Worm (Caenorhabditis elegans): ENCODE results near the gene F26F2.8.
"Not testable (repeated sequence)": the region's sequence is repeated elsewhere in the genome, so short reads cannot be mapped to it uniquely, and the experiment has no call there.

F26F2.8 gene

DNA sequence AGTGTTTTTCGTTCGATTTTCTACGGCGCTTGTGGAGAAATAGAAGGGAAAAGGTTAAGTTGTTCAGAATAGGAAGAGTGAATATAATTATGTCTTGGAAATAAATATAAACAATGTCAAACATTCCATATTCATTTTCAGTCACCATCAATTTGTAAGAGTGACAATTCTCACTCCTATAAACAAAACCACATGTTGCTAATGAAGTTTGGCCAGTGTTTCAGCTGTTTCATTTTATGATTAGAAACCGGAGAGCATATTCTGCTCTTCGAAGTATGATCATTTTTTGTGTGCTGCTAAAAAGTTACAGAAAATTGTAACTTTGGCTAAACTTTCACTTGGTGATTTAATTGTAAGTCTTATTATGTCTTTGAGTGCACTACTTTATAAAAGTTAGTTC lies 24.2 kb upstream of the F26F2.8 start, which contains the start of gene Y38H6C.21:
Y38H6C.21 (minus strand) TSS at position 148 of the 400 bp plus-strand sequence.
- no peak for TF ChIP-seq aly-2 (tag; optimal IDR thresholded peaks at IDR 0.05)
- TF ChIP-seq unc-55 (GFP tag; optimal IDR thresholded peaks at IDR 0.05), result no peak
- no peak for TF ChIP-seq snpc-4 (tag; optimal IDR thresholded peaks at IDR 0.05)
- no peak for TF ChIP-seq lsy-2 (tag; optimal IDR thresholded peaks at IDR 0.05)
- no peak for TF ChIP-seq ztf-1 (GFP tag; conservative IDR thresholded peaks at IDR 0.05)
- no peak for TF ChIP-seq lin-11 (tag; optimal IDR thresholded peaks at IDR 0.05)

DNA sequence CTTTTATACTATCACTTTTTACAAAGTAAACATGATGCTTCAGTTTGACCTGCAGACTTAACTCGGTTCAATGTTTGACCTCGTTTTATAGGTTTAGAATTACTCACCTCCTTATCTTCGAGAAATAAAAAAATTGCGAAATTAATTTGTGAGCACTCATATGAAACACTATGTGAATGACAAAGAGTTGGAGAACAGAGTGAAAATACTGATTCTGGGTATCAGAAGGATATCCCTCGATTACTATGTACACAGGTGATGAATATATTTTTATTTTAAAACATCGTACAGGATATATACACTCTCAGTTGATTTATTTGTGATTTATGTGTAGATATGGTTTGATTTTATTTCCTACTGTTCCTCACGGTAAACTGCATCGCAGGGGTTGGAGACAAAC lies 23.1 kb upstream of the F26F2.8 start, which contains the start of gene Y38H6C.23:
Y38H6C.23 (minus strand) TSS at position 101 of the 400 bp plus-strand sequence.
- TF ChIP-seq lin-13 (GFP tag; optimal IDR thresholded peaks at IDR 0.05) (no peak), sma-9 (GFP tag; optimal IDR thresholded peaks at IDR 0.05) (no peak), sma-9 (tag; optimal IDR thresholded peaks at IDR 0.05) (no peak), ztf-11 (tag; optimal IDR thresholded peaks at IDR 0.05) (no peak), crh-2 (tag; optimal IDR thresholded peaks at IDR 0.05) (no peak), aly-2 (tag; optimal IDR thresholded peaks at IDR 0.05) (no peak), gmeb-1 (tag; optimal IDR thresholded peaks at IDR 0.05) (no peak), ztf-4 (tag; optimal IDR thresholded peaks at IDR 0.05) (no peak), sem-4 (tag; optimal IDR thresholded peaks at IDR 0.05) (no peak), egl-27 (tag; optimal IDR thresholded peaks at IDR 0.05) (no peak), elt-1 (tag; optimal IDR thresholded peaks at IDR 0.05) (no peak), nhr-10 (tag; optimal IDR thresholded peaks at IDR 0.05) (no peak), C34F6.9 (tag; optimal IDR thresholded peaks at IDR 0.05) (no peak), mab-5 (tag; optimal IDR thresholded peaks at IDR 0.05) (no peak)

DNA sequence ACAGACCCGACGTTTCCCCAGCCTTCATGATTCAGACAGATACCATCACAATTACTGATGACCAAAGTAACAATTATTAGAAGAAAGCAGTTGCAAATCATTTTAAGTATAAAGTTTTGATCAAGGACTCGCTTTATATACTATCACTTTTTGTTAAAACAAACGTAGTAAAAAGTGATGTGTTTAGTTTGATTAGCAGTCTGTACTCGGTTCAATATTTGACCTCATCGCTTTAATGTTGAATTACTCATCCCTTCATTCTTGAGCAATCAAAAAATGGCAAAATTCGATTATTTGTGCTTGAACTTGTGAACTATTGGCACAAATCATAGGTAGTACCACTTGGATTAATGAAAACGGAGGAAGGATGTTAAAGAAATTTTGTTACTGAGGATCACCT lies 21.1 kb upstream of the F26F2.8 start, which contains the start of gene abf-4:
abf-4 (minus strand) TSS at position 101 of the 400 bp plus-strand sequence.
- TF ChIP-seq skn-1 (tag; optimal IDR thresholded peaks at IDR 0.05) (no peak), sma-3 (GFP tag; optimal IDR thresholded peaks at IDR 0.05) (no peak), nhr-12 (tag; optimal IDR thresholded peaks at IDR 0.05) (no peak), R02D3.7 (tag; optimal IDR thresholded peaks at IDR 0.05) (no peak), mbf-1 (tag; optimal IDR thresholded peaks at IDR 0.05) (no peak), sma-9 (GFP tag; optimal IDR thresholded peaks at IDR 0.05) (no peak), sma-9 (tag; optimal IDR thresholded peaks at IDR 0.05) (no peak), peb-1 (tag; optimal IDR thresholded peaks at IDR 0.05) (no peak), lin-11 (tag; optimal IDR thresholded peaks at IDR 0.05) (no peak), C34F6.9 (tag; optimal IDR thresholded peaks at IDR 0.05) (no peak), lin-39 (tag; optimal IDR thresholded peaks at IDR 0.05) (no peak), unc-55 (GFP tag; optimal IDR thresholded peaks at IDR 0.05) (no peak), ztf-4 (tag; optimal IDR thresholded peaks at IDR 0.05) (no peak)

DNA sequence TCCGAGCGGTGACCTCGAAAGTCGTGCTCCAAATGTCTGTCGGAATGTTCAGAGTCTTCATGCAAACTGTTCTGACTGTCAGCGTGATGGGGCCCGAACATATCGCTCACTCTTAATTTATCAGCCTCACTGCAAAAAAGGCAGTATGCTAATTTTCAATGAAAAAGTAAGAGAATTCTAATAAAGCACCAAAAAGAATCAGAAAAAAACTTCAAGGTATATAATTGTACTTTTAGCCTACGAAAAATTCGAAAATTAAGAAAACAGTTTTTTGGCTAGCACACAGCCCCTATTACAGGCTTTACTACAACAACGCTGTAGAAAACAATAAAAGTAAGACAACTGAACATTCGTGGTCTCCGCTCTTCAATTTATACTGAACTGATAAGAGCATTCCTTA lies 17.6 kb upstream of the F26F2.8 start, which contains the start of gene F26F2.1:
F26F2.1 (minus strand) TSS at position 101 of the 400 bp plus-strand sequence.
- TF ChIP-seq mdl-1 (tag; optimal IDR thresholded peaks at IDR 0.05), result no peak
- no peak for TF ChIP-seq alr-1 (tag; optimal IDR thresholded peaks at IDR 0.05)
- no peak for TF ChIP-seq Y55F3AM.14 (GFP tag; optimal IDR thresholded peaks at IDR 0.05)
- no peak for TF ChIP-seq nhr-25 (tag; optimal IDR thresholded peaks at IDR 0.05)
- no peak for TF ChIP-seq nhr-6 (tag; optimal IDR thresholded peaks at IDR 0.05)
- TF ChIP-seq gmeb-1 (tag; optimal IDR thresholded peaks at IDR 0.05), result no peak
- no peak for TF ChIP-seq skn-1 (tag; optimal IDR thresholded peaks at IDR 0.05)
- no peak for TF ChIP-seq zag-1 (tag; optimal IDR thresholded peaks at IDR 0.05)
- no peak for TF ChIP-seq ztf-11 (tag; optimal IDR thresholded peaks at IDR 0.05)
- no peak for TF ChIP-seq dmd-4 (tag; optimal IDR thresholded peaks at IDR 0.05)
- TF ChIP-seq nhr-12 (tag; optimal IDR thresholded peaks at IDR 0.05), result no peak
- TF ChIP-seq blmp-1 (tag; optimal IDR thresholded peaks at IDR 0.05; ENCODE audit: insufficient read depth), result no peak
- TF ChIP-seq egl-27 (tag; optimal IDR thresholded peaks at IDR 0.05), result no peak
- TF ChIP-seq unc-62 (GFP tag; optimal IDR thresholded peaks at IDR 0.05), result no peak
- TF ChIP-seq sma-3 (GFP tag; optimal IDR thresholded peaks at IDR 0.05), result no peak

DNA sequence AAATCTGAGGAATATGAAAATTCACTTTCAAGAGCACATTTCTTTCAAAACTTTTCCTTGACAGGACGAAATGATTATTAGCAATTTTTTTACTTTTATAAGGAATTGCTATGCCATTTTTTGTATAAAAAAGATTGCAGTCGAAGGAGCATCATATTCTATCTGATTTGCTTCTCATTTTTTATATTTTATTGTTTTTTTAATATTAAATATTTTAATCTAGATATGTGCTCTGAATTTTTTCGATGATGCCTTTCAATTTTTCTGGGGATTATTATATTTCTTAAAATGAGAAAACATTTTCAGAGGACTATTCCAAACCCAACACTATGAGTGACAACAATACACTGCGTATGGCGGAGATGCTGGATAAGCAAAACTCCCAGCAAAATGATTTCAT lies 15.3 kb upstream of the F26F2.8 start, which contains the start of gene F26F2.13:
F26F2.13 (plus strand) TSS at position 301 of the 400 bp plus-strand sequence.
- not testable (repeated sequence) for TF ChIP-seq sma-9 (GFP tag; optimal IDR thresholded peaks at IDR 0.05); sma-9 (tag; optimal IDR thresholded peaks at IDR 0.05); sma-3 (GFP tag; optimal IDR thresholded peaks at IDR 0.05); ZK546.5 (tag; optimal IDR thresholded peaks at IDR 0.05)
